Fruit fly (Drosophila melanogaster) whole organism, embryonic: ENCODE results near the gene upd2.

Experiments
- CG2889 ChIP-seq: fragments of 200-800 bp; sonication (Bioruptor generic); IDR thresholded peaks from 3 replicates; pipeline ENCODE4 v1.3.6; 2022; ENCODE audit warnings: missing biosample characterization, missing genetic modification characterization
- CG31441 ChIP-seq: fragments of 200-800 bp; sonication (Bioruptor generic); IDR thresholded peaks from 2 replicates; pipeline ENCODE4 v1.3.6; 2022; ENCODE audit warnings: missing biosample characterization, missing genetic modification characterization
- Dref ChIP-seq: fragments of 200-800 bp; sonication (Bioruptor generic); IDR thresholded peaks from 2 replicates; pipeline ENCODE4 v1.3.6; 2022; ENCODE audit warnings: missing biosample characterization, missing genetic modification characterization
- Jarid2 ChIP-seq: fragments of 200-800 bp; sonication (Bioruptor generic); optimal IDR thresholded peaks from 3 replicates; lab custom pipeline; 2017; ENCODE audit warnings: mild to moderate bottlenecking, missing biosample characterization, missing genetic modification reagents, missing genetic modification characterization
- Lim3 ChIP-seq: fragments of 200-800 bp; sonication (Bioruptor generic); IDR thresholded peaks from 2 replicates; pipeline ENCODE4 v1.3.6; 2022; ENCODE audit warnings: missing biosample characterization, missing genetic modification characterization
- PHDP ChIP-seq: fragments of 200-800 bp; sonication (Bioruptor generic); optimal IDR thresholded peaks from 3 replicates; lab custom pipeline; 2018; ENCODE audit warnings: missing biosample characterization, mild to moderate bottlenecking, missing genetic modification characterization, moderate library complexity
- Usf ChIP-seq: fragments of 200-800 bp; sonication (Bioruptor generic); optimal IDR thresholded peaks from 2 replicates; lab custom pipeline; 2017; ENCODE audit warnings: missing genotype, missing biosample characterization, missing genetic modification characterization
- disco-r ChIP-seq: fragments of 200-800 bp; sonication (Bioruptor generic); optimal IDR thresholded peaks from 2 replicates; lab custom pipeline; 2016; ENCODE audit warnings: missing biosample characterization, missing genetic modification characterization
- z ChIP-seq: fragments of 200-800 bp; sonication (Bioruptor generic); IDR thresholded peaks from 3 replicates; pipeline ENCODE4 v1.3.6; 2022; ENCODE audit warnings: missing biosample characterization, missing genetic modification characterization

DNA sequence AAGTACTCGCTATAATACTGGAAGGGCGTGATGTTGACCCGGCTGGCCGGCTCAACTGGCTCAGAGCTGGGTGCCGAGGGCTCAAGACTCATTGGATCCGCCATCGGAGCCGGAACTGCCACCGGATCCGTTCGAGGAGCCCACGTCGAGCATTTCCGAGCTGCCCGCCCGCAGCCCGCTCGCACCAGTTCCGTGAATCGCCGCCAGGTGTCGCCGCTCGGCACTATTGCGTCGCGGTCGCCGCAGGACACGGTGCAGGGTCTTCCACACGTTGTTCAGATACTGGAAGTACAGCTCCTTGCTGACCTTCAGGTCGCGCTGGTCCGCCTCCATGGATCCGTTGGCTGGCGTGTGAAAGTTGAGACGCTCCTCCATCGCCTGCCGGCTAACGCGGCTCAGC is 1.8 kb downstream of the upd2 start:
- no peak for TF ChIP-seq Usf
- TF ChIP-seq Jarid2 (GFP tag; lab: Kevin White, UChicago) = no peak
- TF ChIP-seq z (GFP tag; lab: Robert Waterston, UW) = no peak
- no peak for TF ChIP-seq CG31441 (GFP tag; lab: Robert Waterston, UW)
- TF ChIP-seq Dref = no peak
- TF ChIP-seq CG2889 (GFP tag; lab: Robert Waterston, UW) = no peak
- no peak for TF ChIP-seq Lim3 (GFP tag; lab: Robert Waterston, UW)
- TF ChIP-seq disco-r (GFP tag; lab: Kevin White, UChicago) = no peak
- no peak for TF ChIP-seq PHDP (tag; lab: Kevin White, UChicago)
